Worm (Caenorhabditis elegans) whole organism, L3 larva: ENCODE data around the gene baf-1.

Experiments used
- ceh-28 ChIP-seq: fragments of 150-350 bp; optimal IDR thresholded peaks from 2 replicates; lab custom pipeline; 2014; ENCODE audit warnings: missing biosample characterization, missing genetic modification reagents, missing genetic modification characterization
- daf-12 ChIP-seq: fragments of 150-350 bp; optimal IDR thresholded peaks from 2 replicates; lab custom pipeline; 2014; ENCODE audit warnings: missing biosample characterization, missing genetic modification reagents, missing genetic modification characterization
- egl-27 ChIP-seq: sonication (generic microtip); optimal IDR thresholded peaks from 4 replicates; lab custom pipeline; 2017; ENCODE audit warnings: missing biosample characterization, missing genetic modification reagents, missing genetic modification characterization
- elt-2 ChIP-seq: sonication (generic microtip); optimal IDR thresholded peaks from 2 replicates; lab custom pipeline; 2016; ENCODE audit warnings: missing genetic modification reagents, mild to moderate bottlenecking, missing genetic modification characterization, missing compliant biosample characterization
- elt-3 ChIP-seq, 3 experiments: fragments of 150-350 bp in 1 of 3; sonication (generic microtip) in 2 of 3; optimal IDR thresholded peaks; 2 replicates in 2 of 3; 4 replicates in 1 of 3; lab custom pipeline; 2014 to 2017; ENCODE audit warnings: missing biosample characterization in 3 of 3, missing genetic modification characterization in 3 of 3
- fkh-10 ChIP-seq: sonication (generic microtip); optimal IDR thresholded peaks from 2 replicates; lab custom pipeline; 2017; ENCODE audit warnings: missing biosample characterization, missing genetic modification reagents, missing genetic modification characterization
- fkh-2 ChIP-seq: fragments of 150-350 bp; optimal IDR thresholded peaks from 2 replicates; lab custom pipeline; 2014; ENCODE audit warnings: missing biosample characterization, missing genetic modification reagents, missing genetic modification characterization
- fos-1 ChIP-seq: fragments of 150-350 bp; optimal IDR thresholded peaks from 2 replicates; lab custom pipeline; 2014; ENCODE audit warnings: missing biosample characterization, missing genetic modification characterization
- hmg-11 ChIP-seq: sonication (generic microtip); optimal IDR thresholded peaks from 2 replicates; lab custom pipeline; 2016; ENCODE audit warnings: missing genetic modification characterization, missing compliant biosample characterization
- jun-1 ChIP-seq: fragments of 150-350 bp; optimal IDR thresholded peaks from 2 replicates; lab custom pipeline; 2014; ENCODE audit warnings: missing biosample characterization, missing genetic modification reagents, missing genetic modification characterization
- lin-15B ChIP-seq: fragments of 150-350 bp; optimal IDR thresholded peaks from 2 replicates; lab custom pipeline; 2014; ENCODE audit warnings: missing biosample characterization, missing genetic modification characterization
- lin-39 ChIP-seq: fragments of 150-350 bp; optimal IDR thresholded peaks from 2 replicates; lab custom pipeline; 2018; ENCODE audit warnings: missing biosample characterization, missing genetic modification reagents, missing genetic modification characterization
- lsy-12 ChIP-seq: sonication (generic microtip); optimal IDR thresholded peaks from 2 replicates; lab custom pipeline; 2016; ENCODE audit warnings: mild to moderate bottlenecking, missing genetic modification characterization, missing compliant biosample characterization
- mdl-1 ChIP-seq: fragments of 150-350 bp; optimal IDR thresholded peaks from 2 replicates; lab custom pipeline; 2014; ENCODE audit warnings: missing biosample characterization, missing genetic modification characterization
- nfya-1 ChIP-seq: sonication (generic microtip); optimal IDR thresholded peaks from 2 replicates; lab custom pipeline; 2017; ENCODE audit warnings: missing genetic modification characterization, mild to moderate bottlenecking, missing compliant biosample characterization, antibody characterized with exemption, moderate library complexity; ENCODE audit not compliant: insufficient read depth
- nhr-11 ChIP-seq: fragments of 150-350 bp; optimal IDR thresholded peaks from 2 replicates; lab custom pipeline; 2014; ENCODE audit warnings: missing biosample characterization, missing genetic modification characterization
- nhr-23 ChIP-seq: fragments of 150-350 bp; optimal IDR thresholded peaks from 2 replicates; lab custom pipeline; 2014; ENCODE audit warnings: missing biosample characterization, missing genetic modification reagents, missing genetic modification characterization
- nhr-25 ChIP-seq: sonication (generic microtip); optimal IDR thresholded peaks from 2 replicates; lab custom pipeline; 2017; ENCODE audit warnings: missing biosample characterization, missing genetic modification characterization
- nhr-28 ChIP-seq: fragments of 150-350 bp; optimal IDR thresholded peaks from 2 replicates; lab custom pipeline; 2014; ENCODE audit warnings: missing biosample characterization, missing genetic modification characterization
- nhr-43 ChIP-seq: sonication (generic microtip); optimal IDR thresholded peaks from 2 replicates; lab custom pipeline; 2016; ENCODE audit warnings: mild to moderate bottlenecking, missing genetic modification characterization, missing compliant biosample characterization; ENCODE audit not compliant: poor library complexity, severe bottlenecking
- nhr-67 ChIP-seq: fragments of 150-350 bp; optimal IDR thresholded peaks from 2 replicates; lab custom pipeline; 2014; ENCODE audit warnings: missing biosample characterization, missing genetic modification characterization
- nhr-77 ChIP-seq: fragments of 150-350 bp; optimal IDR thresholded peaks from 2 replicates; lab custom pipeline; 2014; ENCODE audit warnings: missing biosample characterization, missing genetic modification characterization
- pha-4 ChIP-seq: fragments of 150-350 bp; optimal IDR thresholded peaks from 2 replicates; lab custom pipeline; 2014; ENCODE audit warnings: missing biosample characterization, missing genetic modification reagents, missing genetic modification characterization
- pqm-1 ChIP-seq: fragments of 150-350 bp; optimal IDR thresholded peaks from 2 replicates; lab custom pipeline; 2017; ENCODE audit warnings: missing biosample characterization, missing genetic modification characterization, inconsistent platforms
- sea-2 ChIP-seq: fragments of 150-350 bp; sonication (generic microtip); optimal IDR thresholded peaks from 4 replicates; lab custom pipeline; 2014; ENCODE audit warnings: missing biosample characterization, missing genetic modification reagents, missing genetic modification characterization
- unc-62 ChIP-seq: fragments of 150-350 bp; sonication (generic microtip); optimal IDR thresholded peaks from 4 replicates; lab custom pipeline; 2014; ENCODE audit warnings: missing biosample characterization, missing genetic modification reagents, missing genetic modification characterization
- ztf-11 ChIP-seq: fragments of 150-350 bp; optimal IDR thresholded peaks from 2 replicates; lab custom pipeline; 2014; ENCODE audit warnings: missing biosample characterization, missing genetic modification characterization
- ztf-4 ChIP-seq: fragments of 150-350 bp; optimal IDR thresholded peaks from 2 replicates; lab custom pipeline; 2014; ENCODE audit warnings: missing biosample characterization, missing genetic modification characterization

The baf-1 gene

DNA sequence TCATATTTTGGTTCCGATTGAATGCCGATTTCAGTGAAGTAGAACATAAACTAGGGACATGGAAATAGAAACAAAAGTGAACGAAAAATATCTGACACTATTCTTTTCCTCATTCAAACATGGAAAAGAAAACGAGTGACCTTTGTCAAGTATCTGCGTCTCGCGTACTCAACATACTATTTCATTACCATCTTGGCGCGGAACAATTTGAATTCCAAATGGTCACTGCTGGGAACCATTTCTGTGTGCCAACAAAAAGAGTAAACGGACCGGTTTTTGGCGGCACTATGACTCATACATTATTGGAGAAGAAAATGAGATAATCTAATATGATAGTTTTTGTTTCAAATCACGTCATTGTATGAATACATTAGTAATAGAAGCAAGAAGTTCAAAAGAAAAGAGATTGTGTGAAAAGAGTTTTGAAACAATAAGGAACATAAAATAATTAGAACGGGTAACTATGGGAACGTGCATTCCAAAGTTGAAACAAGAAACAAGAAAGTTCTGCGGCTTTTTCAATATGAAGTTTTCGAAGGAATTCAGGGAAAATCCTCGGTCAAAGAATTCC, 15.2 kb downstream of the baf-1 start:
- peak; percentile 53 for TF ChIP-seq nhr-25 (tag; lab: Kevin White, UChicago)
- TF ChIP-seq pha-4: peak; percentile 18
- TF ChIP-seq ztf-11 (tag; lab: Kevin White, UChicago): no peak

DNA sequence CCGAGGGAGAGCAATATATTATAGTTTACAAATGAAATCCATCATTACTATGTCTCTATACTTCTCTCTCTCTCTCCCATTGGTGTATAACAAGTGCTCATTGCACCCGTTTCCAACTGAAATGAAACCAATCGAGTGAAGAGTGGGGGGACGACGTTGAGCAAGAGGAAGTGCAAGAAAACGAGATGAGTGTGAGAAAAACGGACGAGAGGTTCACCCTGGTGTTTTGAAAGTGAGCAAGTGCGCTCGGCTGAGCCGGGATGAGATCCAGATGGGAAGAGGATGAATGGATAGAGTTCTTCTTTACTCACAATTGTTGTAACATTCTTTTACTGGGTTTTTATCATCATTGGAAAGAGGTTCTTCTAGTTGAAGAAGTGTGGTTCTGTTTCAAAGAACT, 16.5 kb downstream of the baf-1 start:
- TF ChIP-seq nfya-1 (tag; lab: Kevin White, UChicago) (peak; percentile 65), lin-39 (peak; percentile 0), lsy-12 (no peak), nhr-77 (tag; lab: Kevin White, UChicago) (no peak), lin-15B (tag; lab: Kevin White, UChicago) (peak; percentile 57)

DNA sequence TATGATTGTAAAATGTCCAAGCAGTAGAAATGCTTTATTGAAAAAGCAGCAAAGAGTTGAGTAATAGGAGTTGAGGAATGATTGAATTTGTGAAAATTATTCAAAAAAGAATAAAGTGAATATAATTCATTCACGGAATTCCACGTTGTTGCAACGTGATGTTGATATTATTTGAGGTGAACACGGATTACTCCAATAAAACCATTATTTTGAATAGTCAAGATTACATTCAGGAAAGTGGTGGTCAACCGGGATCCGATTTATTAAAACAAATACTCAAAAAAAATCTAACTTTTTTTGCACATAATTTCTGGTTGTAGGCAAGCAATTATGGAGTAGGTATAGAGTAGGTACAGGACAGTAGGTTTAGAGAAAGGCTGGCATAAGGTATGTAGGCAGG, 18.1 kb downstream of the baf-1 start, which contains the start of gene bre-3:
Gene bre-3, minus strand, starts transcription at position 101 of the 400 bp plus-strand sequence.
- no peak for TF ChIP-seq hmg-11 (tag; lab: Kevin White, UChicago)
- TF ChIP-seq nhr-28 (tag; lab: Kevin White, UChicago): no peak
- TF ChIP-seq nhr-43: no peak
- TF ChIP-seq nhr-11 (tag; lab: Kevin White, UChicago): no peak

DNA sequence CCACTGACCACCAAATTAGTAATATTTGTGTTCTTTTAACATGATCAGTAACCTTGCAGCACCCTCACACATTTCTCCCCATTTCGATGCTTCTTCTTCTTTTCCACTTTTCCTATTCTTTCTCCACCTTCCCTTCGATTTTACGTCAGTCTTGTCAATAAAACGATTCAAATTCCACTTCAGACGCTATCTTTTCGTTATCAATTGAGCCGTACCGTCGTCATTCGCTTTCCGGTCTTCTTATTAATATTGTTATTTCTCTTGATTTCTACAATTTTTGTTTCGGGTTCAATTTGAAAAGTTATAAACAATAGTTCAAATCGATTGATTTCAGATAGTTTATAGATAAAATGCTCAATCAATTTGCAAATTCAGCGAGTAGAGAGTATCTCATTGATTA, 20.2 kb downstream of the baf-1 start:
- TF ChIP-seq pqm-1 (tag; lab: Kevin White, UChicago) (peak; percentile 87), pha-4 (peak; percentile 72), ceh-28 (tag; lab: Kevin White, UChicago) (peak; percentile 7), nhr-77 (tag; lab: Kevin White, UChicago) (no peak), fkh-10 (no peak), elt-2 (peak; percentile 81), jun-1 (peak; percentile 10)

- no peak for TF ChIP-seq ztf-4 (tag; lab: Kevin White, UChicago)
- no peak for TF ChIP-seq unc-62
- no peak for TF ChIP-seq sea-2 (GFP tag; lab: Kevin White, UChicago)
- no peak for TF ChIP-seq elt-3 (tag; optimal IDR thresholded peaks at IDR 0.05; lab: Kevin White, UChicago)
- TF ChIP-seq jun-1: no peak
- no peak for TF ChIP-seq daf-12 (tag; lab: Kevin White, UChicago)
- TF ChIP-seq mdl-1 (tag; lab: Kevin White, UChicago): no peak
These were observed 20.8 kb downstream of the baf-1 start for ce11 chrIII:9488027-9488426.

DNA sequence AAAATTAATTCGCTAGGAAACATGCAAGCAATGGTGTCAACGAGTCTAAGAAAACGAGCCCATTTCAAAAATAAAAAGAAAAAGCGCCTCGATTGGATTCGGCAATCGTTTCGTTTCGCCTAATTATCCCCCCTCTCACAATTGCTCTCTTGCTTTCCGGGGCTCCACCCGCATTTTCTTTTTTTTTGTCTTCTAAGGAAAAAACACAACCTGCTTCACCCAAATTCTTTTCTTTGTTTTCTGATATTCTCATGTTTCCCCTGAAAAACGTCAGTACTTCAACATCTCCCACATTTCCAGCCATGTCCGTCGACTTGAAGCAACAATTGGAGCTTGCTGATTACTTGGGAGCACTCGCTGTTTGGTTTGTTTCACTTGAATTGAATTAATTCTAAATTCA, 21.2 kb downstream of the baf-1 start, which contains the start of gene nlp-36:
Gene nlp-36, plus strand, starts transcription at position 301 of the 400 bp plus-strand sequence.
- TF ChIP-seq fkh-2 (tag; lab: Kevin White, UChicago) (no peak), jun-1 (no peak), nhr-11 (tag; lab: Kevin White, UChicago) (no peak)
- TF ChIP-seq, all 47 proteins: peak for 0

ce11 chrIII:9489798-9490197, 22.5 kb downstream of the baf-1 start:
- no peak for TF ChIP-seq egl-27
- no peak for TF ChIP-seq fos-1 (tag; lab: Kevin White, UChicago)
- TF ChIP-seq nhr-23 (tag; lab: Kevin White, UChicago): no peak
- TF ChIP-seq sea-2 (GFP tag; lab: Kevin White, UChicago): no peak
- no peak for TF ChIP-seq jun-1
- TF ChIP-seq elt-3 (tag; optimal IDR thresholded peaks at IDR 0.05; lab: Kevin White, UChicago): no peak
- no peak for TF ChIP-seq lsy-12
- TF ChIP-seq nhr-67 (tag; lab: Kevin White, UChicago): no peak
